Worm (Caenorhabditis elegans): ENCODE measurements around the gene aff-1.

DNA sequence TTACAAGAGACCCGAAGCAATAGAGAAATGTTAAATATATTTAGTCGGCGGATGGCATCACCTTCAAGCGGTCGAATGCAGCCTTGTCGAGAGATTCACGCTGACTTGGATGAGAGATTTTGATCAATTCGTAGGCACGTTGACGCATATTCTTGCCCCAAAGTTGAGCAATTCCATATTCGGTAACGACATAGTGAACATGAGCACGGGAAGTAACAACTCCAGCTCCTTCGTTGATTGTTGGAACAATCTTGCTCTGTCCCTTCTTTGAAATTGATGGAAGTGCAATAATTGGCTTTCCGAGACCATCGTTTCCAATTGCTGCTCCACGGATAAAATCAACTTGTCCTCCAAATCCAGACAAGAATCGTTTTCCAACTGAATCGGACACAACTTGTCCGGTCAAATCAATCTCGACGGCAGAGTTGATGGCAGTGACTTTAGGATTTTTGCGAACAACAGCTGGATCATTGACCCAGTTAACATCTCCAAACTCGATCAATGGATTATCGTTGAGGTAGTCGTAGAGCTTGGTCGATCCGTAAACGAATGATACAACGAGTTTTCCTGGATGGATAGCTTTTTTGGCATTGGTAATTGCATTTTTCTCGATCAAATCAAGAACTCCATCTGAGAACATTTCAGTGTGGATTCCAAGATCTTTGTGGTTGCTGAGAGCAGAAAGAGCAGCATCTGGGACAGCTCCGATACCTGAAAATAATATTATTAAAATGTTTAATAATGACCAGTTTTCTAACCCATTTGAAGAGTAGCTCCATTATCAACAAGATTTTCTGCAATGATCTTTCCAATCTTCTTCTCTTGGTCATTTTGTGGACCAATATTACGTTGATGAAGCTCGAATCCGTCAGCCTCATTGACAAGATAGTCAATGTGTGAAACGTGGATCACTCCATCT is 25.4 kb upstream of the aff-1 start:
- TF ChIP-seq madf-8 (GFP tag; conservative IDR thresholded peaks at IDR 0.05) (no peak), pha-4 (tag; optimal IDR thresholded peaks at IDR 0.05) (no peak), ztf-25 (GFP tag; IDR thresholded peaks at IDR 0.05) (no peak), tbx-9 (tag; optimal IDR thresholded peaks at IDR 0.05; ENCODE audit: borderline replicate concordance) (no peak), F49E8.2 (tag; optimal IDR thresholded peaks at IDR 0.05; ENCODE audit: insufficient read depth) (no peak), C17E4.6 (GFP tag; IDR thresholded peaks at IDR 0.05) (no peak), bed-1 (GFP tag; IDR thresholded peaks at IDR 0.05) (no peak), tbp1 (GFP tag; optimal IDR thresholded peaks at IDR 0.05) (no peak), chd-7 (tag; optimal IDR thresholded peaks at IDR 0.05) (no peak), snpc-4 (GFP tag; optimal IDR thresholded peaks at IDR 0.05) (no peak), snpc-4 (tag; optimal IDR thresholded peaks at IDR 0.05) (no peak), lin-35 (GFP tag; optimal IDR thresholded peaks at IDR 0.05) (peak in 1 of 3 experiments; percentile 46)
